Worm (Caenorhabditis elegans): ENCODE data around the gene B0546.3.
"Not testable (repeated sequence)": the region's sequence is repeated elsewhere in the genome, so short reads cannot be mapped to it uniquely, and the experiment has no call there.

Gene B0546.3

DNA sequence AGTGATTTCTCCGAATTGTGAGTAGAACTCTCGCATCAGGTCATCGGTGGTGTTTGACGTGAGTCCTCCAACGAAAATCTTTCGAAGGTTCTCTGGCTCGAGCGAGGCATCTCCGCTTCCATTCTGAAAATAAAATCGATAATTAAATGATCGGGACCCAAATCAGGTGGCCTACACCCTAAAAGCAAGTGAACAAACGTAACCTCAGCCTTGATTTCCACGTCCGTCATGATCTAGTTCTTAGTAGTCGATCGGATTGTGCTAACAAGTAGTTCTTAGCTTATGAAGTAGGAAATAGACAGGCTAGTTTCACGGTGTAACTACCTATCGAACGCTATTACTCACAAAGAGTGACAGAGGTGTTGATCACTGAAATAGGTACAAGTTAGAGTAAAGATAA is 44.5 kb downstream of the B0546.3 start:
- TF ChIP-seq cnd-1 (tag; optimal IDR thresholded peaks at IDR 0.05) = no peak
- TF ChIP-seq nhr-237 (tag; optimal IDR thresholded peaks at IDR 0.05) = no peak
- no peak for TF ChIP-seq ces-1 (GFP tag; optimal IDR thresholded peaks at IDR 0.05)
- TF ChIP-seq nhr-76 (tag; optimal IDR thresholded peaks at IDR 0.05) = no peak
- TF ChIP-seq mep-1 (tag; optimal IDR thresholded peaks at IDR 0.05) = no peak
- TF ChIP-seq ceh-39 (tag; optimal IDR thresholded peaks at IDR 0.05) = no peak

DNA sequence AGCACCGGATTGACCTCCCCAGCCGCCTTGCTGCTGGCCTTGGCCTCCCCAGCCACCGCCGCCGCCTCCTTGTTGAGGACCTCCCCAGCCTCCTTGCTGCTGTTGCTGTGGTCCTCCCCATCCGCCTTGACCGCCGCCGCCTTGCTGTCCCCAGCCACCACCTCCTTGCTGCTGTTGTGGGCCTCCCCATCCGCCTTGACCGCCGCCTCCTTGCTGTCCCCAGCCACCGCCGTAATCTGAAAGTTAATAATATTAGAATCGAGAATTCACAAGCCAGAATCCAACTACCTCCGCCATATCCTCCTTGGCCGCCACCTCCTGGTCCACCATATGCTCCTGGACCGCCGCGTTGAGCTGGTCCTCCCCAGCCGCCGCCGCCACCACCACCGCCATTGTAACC is 45.4 kb downstream of the B0546.3 start:
- TF ChIP-seq elt-3 (tag; optimal IDR thresholded peaks at IDR 0.05) (no peak), M03D4.4 (tag; optimal IDR thresholded peaks at IDR 0.05) (no peak), unc-39 (tag; optimal IDR thresholded peaks at IDR 0.05) (no peak), sem-2 (GFP tag; optimal IDR thresholded peaks at IDR 0.05) (peak; percentile 22), ceh-39 (tag; optimal IDR thresholded peaks at IDR 0.05) (no peak), cnd-1 (tag; optimal IDR thresholded peaks at IDR 0.05) (peak; percentile 46), unc-62 (GFP tag; optimal IDR thresholded peaks at IDR 0.05) (no peak), nhr-76 (tag; optimal IDR thresholded peaks at IDR 0.05) (no peak), hlh-1 (tag; optimal IDR thresholded peaks at IDR 0.05) (no peak), nhr-237 (tag; optimal IDR thresholded peaks at IDR 0.05) (no peak), mls-2 (tag; optimal IDR thresholded peaks at IDR 0.05) (peak; percentile 51), unc-120 (tag; optimal IDR thresholded peaks at IDR 0.05; ENCODE audit: poor library complexity, severe bottlenecking) (no peak), flh-1 (GFP tag; optimal IDR thresholded peaks at IDR 0.05) (no peak), drap-1 (GFP tag; optimal IDR thresholded peaks at IDR 0.05) (peak; percentile 36), ceh-43 (GFP tag; optimal IDR thresholded peaks at IDR 0.05) (peak; percentile 10), ham-2 (GFP tag; optimal IDR thresholded peaks at IDR 0.05) (no peak), sptf-1 (tag; optimal IDR thresholded peaks at IDR 0.05) (peak; percentile 65), bed-3 (GFP tag; optimal IDR thresholded peaks at IDR 0.05) (no peak), elt-1 (tag; optimal IDR thresholded peaks at IDR 0.05; ENCODE audit: borderline replicate concordance, insufficient read depth) (no peak), ceh-83 (GFP tag; optimal IDR thresholded peaks at IDR 0.05) (peak; percentile 66), snpc-4 (tag; optimal IDR thresholded peaks at IDR 0.05) (no peak)

DNA sequence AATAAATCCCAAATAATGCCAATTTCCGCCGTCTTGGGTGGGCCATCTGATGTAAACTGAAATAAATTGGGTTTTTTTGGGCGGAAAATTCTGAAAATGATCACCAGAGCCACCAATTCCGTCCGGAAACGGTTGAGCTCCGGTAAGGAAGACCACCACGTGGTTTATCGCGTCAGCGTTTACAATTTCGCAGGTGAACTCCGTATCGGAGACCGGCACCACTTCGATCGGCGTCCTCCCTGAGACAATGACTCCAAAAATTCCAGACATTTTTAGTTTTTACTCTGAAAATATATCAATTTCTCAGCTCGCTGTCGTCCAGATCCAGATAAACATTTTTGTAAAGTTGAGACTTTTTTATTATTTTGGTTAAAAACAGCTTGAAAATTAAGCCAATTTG is 46.1 kb downstream of the B0546.3 start, which contains the start of gene F42A6.6:
Gene F42A6.6 (minus strand): TSS at position 289 of the 400 bp plus-strand sequence.
- TF ChIP-seq mls-2 (tag; optimal IDR thresholded peaks at IDR 0.05) = no peak
- peak; percentile 35 for TF ChIP-seq M03D4.4 (tag; optimal IDR thresholded peaks at IDR 0.05)
- peak; percentile 13 for TF ChIP-seq cnd-1 (tag; optimal IDR thresholded peaks at IDR 0.05)
- TF ChIP-seq elt-3 (tag; optimal IDR thresholded peaks at IDR 0.05) = no peak
- no peak for TF ChIP-seq nhr-237 (tag; optimal IDR thresholded peaks at IDR 0.05)
- TF ChIP-seq nhr-76 (tag; optimal IDR thresholded peaks at IDR 0.05) = no peak
- peak; percentile 65 for TF ChIP-seq ceh-83 (GFP tag; optimal IDR thresholded peaks at IDR 0.05)
- TF ChIP-seq ceh-43 (GFP tag; optimal IDR thresholded peaks at IDR 0.05) = no peak
- no peak for TF ChIP-seq lin-32 (GFP tag; optimal IDR thresholded peaks at IDR 0.05)

- not testable (repeated sequence) for TF ChIP-seq pha-4 (tag; optimal IDR thresholded peaks at IDR 0.05); ceh-43 (GFP tag; optimal IDR thresholded peaks at IDR 0.05); unc-62 (GFP tag; optimal IDR thresholded peaks at IDR 0.05)
These were observed 50.9 kb downstream of the B0546.3 start, which contains the start of gene F42A6.5 for ce11 chrIV:3331758-3332157. Gene F42A6.5 (minus strand): TSS chrIV:3331858.
